Fruit fly (Drosophila melanogaster): ENCODE results near the gene CG13004.
A peak's percentile ranks its signal among the peaks of the same experiment; 100 is the strongest.

Gene CG13004

DNA sequence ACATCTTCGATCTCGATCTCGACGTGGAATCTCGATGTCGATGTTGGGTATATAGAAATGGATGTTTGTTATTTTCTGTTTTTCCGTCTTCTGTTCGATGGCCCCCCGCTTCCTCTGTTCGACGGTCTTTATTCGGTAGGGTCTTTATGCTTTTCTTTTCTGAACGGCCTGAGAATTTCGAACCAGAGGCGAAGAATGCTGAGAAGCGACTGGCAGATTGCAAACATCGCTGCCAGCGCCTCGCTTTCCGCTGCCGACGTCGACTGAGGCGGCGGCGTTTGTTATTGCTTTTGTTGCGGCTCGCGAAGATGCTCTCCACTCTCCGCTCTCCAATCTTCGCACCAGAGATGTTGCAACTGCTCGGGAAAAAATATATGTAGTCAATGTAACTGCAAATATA is at the start of gene CG13004, which contains the start of gene CG46306:
TSS of gene CG13004 (minus strand) at position 217 of the 400 bp plus-strand sequence.
TSS of gene CG46306 (minus strand) at position 217 of the 400 bp plus-strand sequence.
- TF ChIP-seq Hnf4 (GFP tag; optimal IDR thresholded peaks at IDR 0.05) (peak; percentile 13), sage (GFP tag; optimal IDR thresholded peaks at IDR 0.05) (no peak), pan (optimal IDR thresholded peaks at IDR 0.05) (no peak), dl (GFP tag; optimal IDR thresholded peaks at IDR 0.05; ENCODE audit: insufficient read depth in 1 of 2, partially characterized antibody in 2 of 2) (peak in 1 of 2 experiments; percentile 52), Dif (GFP tag; optimal IDR thresholded peaks at IDR 0.05; ENCODE audit: partially characterized antibody) (peak; percentile 58), Rel (GFP tag; optimal IDR thresholded peaks at IDR 0.05) (no peak), Rel (tag; optimal IDR thresholded peaks at IDR 0.05) (peak; percentile 39), Hr83 (GFP tag; optimal IDR thresholded peaks at IDR 0.05; ENCODE audit: poor library complexity, severe bottlenecking) (peak; percentile 6)

DNA sequence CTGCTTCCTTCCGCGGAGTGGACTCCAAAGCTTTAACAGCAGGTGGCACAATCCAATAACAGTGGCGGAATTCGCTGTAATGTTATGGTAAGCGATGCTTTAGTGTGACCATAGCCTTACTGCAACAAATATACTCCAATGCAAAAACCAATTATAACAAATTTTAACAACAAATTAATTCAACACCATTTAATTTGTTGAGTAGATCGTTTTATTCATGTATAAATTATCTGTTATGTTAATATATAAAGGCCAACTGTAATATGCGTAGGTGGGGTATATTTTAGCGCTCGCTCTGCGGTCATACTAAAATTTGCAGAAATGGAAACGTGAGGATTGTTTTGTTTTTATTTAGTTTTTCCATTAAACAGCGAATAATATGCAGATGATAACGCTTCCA is 49.0 kb upstream of the CG13004 start, which contains the start of the genes Nprl2 and Polr3I:
TSS of gene Nprl2 (minus strand) at position 86 of the 400 bp plus-strand sequence.
TSS of gene Polr3I (plus strand) at position 302 of the 400 bp plus-strand sequence.
- TF ChIP-seq dsf (GFP tag; optimal IDR thresholded peaks at IDR 0.05; ENCODE audit: borderline replicate concordance) = no peak
- no peak for TF ChIP-seq CG32264 (GFP tag; optimal IDR thresholded peaks at IDR 0.05)
- no peak for TF ChIP-seq N (GFP tag; optimal IDR thresholded peaks at IDR 0.05)
- TF ChIP-seq Dif (GFP tag; optimal IDR thresholded peaks at IDR 0.05; ENCODE audit: partially characterized antibody) = no peak
- TF ChIP-seq Vsx2 (GFP tag; optimal IDR thresholded peaks at IDR 0.05; ENCODE audit: partially characterized antibody) = no peak
- TF ChIP-seq GATAd (GFP tag; optimal IDR thresholded peaks at IDR 0.05) = no peak
- no peak for TF ChIP-seq CrebA (GFP tag; optimal IDR thresholded peaks at IDR 0.05; ENCODE audit: borderline replicate concordance)
- no peak for TF ChIP-seq usp (GFP tag; optimal IDR thresholded peaks at IDR 0.05)
- no peak for TF ChIP-seq pan (optimal IDR thresholded peaks at IDR 0.05)
- TF ChIP-seq tai (GFP tag; optimal IDR thresholded peaks at IDR 0.05) = no peak
- no peak for TF ChIP-seq ey (GFP tag; optimal IDR thresholded peaks at IDR 0.05)
- no peak for TF ChIP-seq rgr (GFP tag; optimal IDR thresholded peaks at IDR 0.05)
- no peak for TF ChIP-seq OdsH (GFP tag; optimal IDR thresholded peaks at IDR 0.05)

DNA sequence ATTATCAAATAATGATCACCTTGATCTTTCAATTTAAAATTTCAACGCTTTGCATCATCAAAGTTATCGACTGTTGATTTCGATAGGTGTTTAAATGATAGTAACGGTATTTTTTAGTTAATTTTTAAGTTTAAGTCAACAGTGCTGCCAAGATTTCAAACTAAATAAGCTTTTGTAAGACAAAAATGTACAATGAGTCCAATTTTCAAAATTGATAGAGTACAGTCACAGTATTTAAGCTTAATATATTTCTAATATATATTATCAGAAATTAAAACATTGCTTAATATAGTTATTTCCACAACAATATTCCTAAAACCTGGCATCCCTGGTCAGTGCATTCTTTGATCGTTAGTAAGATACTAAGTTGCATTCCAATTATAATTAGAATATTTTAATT is 45.7 kb upstream of the CG13004 start, which contains the start of gene CG4872:
TSS of gene CG4872 (plus strand) at position 333 of the 400 bp plus-strand sequence.
- TF ChIP-seq Mio (GFP tag; optimal IDR thresholded peaks at IDR 0.05) (no peak), Myc (optimal IDR thresholded peaks at IDR 0.05) (peak; percentile 23), CG32264 (GFP tag; optimal IDR thresholded peaks at IDR 0.05) (no peak), OdsH (GFP tag; optimal IDR thresholded peaks at IDR 0.05) (peak; percentile 19), Dfd (GFP tag; optimal IDR thresholded peaks at IDR 0.05) (no peak), dl (GFP tag; optimal IDR thresholded peaks at IDR 0.05; ENCODE audit: insufficient read depth in 1 of 2, partially characterized antibody in 2 of 2) (no peak), Hnf4 (GFP tag; optimal IDR thresholded peaks at IDR 0.05) (no peak), tai (GFP tag; optimal IDR thresholded peaks at IDR 0.05) (no peak), Dif (GFP tag; optimal IDR thresholded peaks at IDR 0.05; ENCODE audit: partially characterized antibody) (no peak), br (GFP tag; optimal IDR thresholded peaks at IDR 0.05) (no peak), HLH106 (tag; optimal IDR thresholded peaks at IDR 0.05) (peak; percentile 42), Sp1 (GFP tag; optimal IDR thresholded peaks at IDR 0.05) (no peak), Jra (GFP tag; optimal IDR thresholded peaks at IDR 0.05) (no peak), lola (GFP tag; optimal IDR thresholded peaks at IDR 0.05) (no peak), usp (GFP tag; optimal IDR thresholded peaks at IDR 0.05) (no peak), h (GFP tag; optimal IDR thresholded peaks at IDR 0.05) (no peak), rgr (GFP tag; optimal IDR thresholded peaks at IDR 0.05) (no peak)

DNA sequence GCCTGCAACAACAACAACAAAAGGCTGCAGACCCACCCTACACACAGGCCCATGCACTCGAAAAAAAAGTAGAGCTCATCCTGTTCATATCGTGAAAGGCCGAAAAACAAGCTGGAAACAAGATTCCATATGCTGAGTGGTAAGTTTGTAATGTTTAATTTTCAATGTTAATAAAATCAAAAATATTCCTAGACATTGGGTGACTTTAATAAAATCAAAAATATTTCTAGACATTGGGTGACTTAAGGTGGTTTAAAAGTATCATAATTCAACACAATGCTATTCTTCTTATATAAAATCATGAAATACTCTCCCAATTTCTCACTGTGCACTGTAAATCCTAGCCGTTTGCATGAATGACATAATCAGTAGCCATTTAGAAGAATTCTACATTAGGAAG is 44.7 kb upstream of the CG13004 start:
- TF ChIP-seq foxo (GFP tag; optimal IDR thresholded peaks at IDR 0.05) (no peak), h (GFP tag; optimal IDR thresholded peaks at IDR 0.05) (no peak), jim (GFP tag; optimal IDR thresholded peaks at IDR 0.05) (no peak), pan (optimal IDR thresholded peaks at IDR 0.05) (no peak), psq (GFP tag; optimal IDR thresholded peaks at IDR 0.05) (no peak), woc (GFP tag; optimal IDR thresholded peaks at IDR 0.05) (no peak), HLH106 (tag; optimal IDR thresholded peaks at IDR 0.05) (no peak), Myc (optimal IDR thresholded peaks at IDR 0.05) (no peak), sage (GFP tag; optimal IDR thresholded peaks at IDR 0.05) (no peak), sv (GFP tag; optimal IDR thresholded peaks at IDR 0.05) (no peak), fru (GFP tag; optimal IDR thresholded peaks at IDR 0.05) (no peak), GATAd (GFP tag; optimal IDR thresholded peaks at IDR 0.05) (no peak), CrebA (GFP tag; optimal IDR thresholded peaks at IDR 0.05; ENCODE audit: borderline replicate concordance) (no peak), Mio (GFP tag; optimal IDR thresholded peaks at IDR 0.05) (no peak), Dif (GFP tag; optimal IDR thresholded peaks at IDR 0.05; ENCODE audit: partially characterized antibody) (no peak), brk (GFP tag; optimal IDR thresholded peaks at IDR 0.05) (no peak), OdsH (GFP tag; optimal IDR thresholded peaks at IDR 0.05) (no peak), tai (GFP tag; optimal IDR thresholded peaks at IDR 0.05) (no peak), Abd-B (GFP tag; optimal IDR thresholded peaks at IDR 0.05) (no peak), Hnf4 (GFP tag; optimal IDR thresholded peaks at IDR 0.05) (no peak)
